Worm (Caenorhabditis elegans) whole organism, L1 larva: ENCODE data around the gene pdzd-8.

ENCODE experiments used
- alr-1 ChIP-seq: fragments of 200-800 bp; sonication (Bioruptor generic); optimal IDR thresholded peaks from 2 replicates; lab custom pipeline; 2018; ENCODE audit warnings: borderline replicate concordance, mild to moderate bottlenecking, missing genetic modification characterization, missing compliant biosample characterization
- aly-2 ChIP-seq: fragments of 150-350 bp; optimal IDR thresholded peaks from 2 replicates; lab custom pipeline; 2014; ENCODE audit warnings: missing biosample characterization, missing genetic modification characterization
- mdl-1 ChIP-seq, 2 experiments: fragments of 150-350 bp; optimal IDR thresholded peaks; 2 replicates each; lab custom pipeline; 2014 to 2017; ENCODE audit warnings: missing biosample characterization in 2 of 2, missing genetic modification characterization in 2 of 2, inconsistent platforms in 1 of 2
- nhr-84 ChIP-seq: sonication (generic microtip); optimal IDR thresholded peaks from 2 replicates; lab custom pipeline; 2017; ENCODE audit warnings: missing biosample characterization, missing genetic modification characterization
- ztf-11 ChIP-seq, 2 experiments: sonication (generic microtip); optimal IDR thresholded peaks; 2 replicates each; lab custom pipeline; 2016 to 2017; ENCODE audit warnings: missing genetic modification characterization in 2 of 2, missing biosample characterization in 1 of 2, missing compliant biosample characterization in 1 of 2

- TF ChIP-seq aly-2 (tag; lab: Kevin White, UChicago) = no peak
- no peak for TF ChIP-seq alr-1 (tag; lab: Kevin White, UChicago)
- TF ChIP-seq nhr-84 (tag; lab: Kevin White, UChicago) = no peak
- TF ChIP-seq ztf-11 (tag; optimal IDR thresholded peaks at IDR 0.05; lab: Kevin White, UChicago) = peak in 1 of 2 experiments; percentile 96
- peak in 1 of 2 experiments; percentile 42 for TF ChIP-seq mdl-1 (tag; optimal IDR thresholded peaks at IDR 0.05; lab: Kevin White, UChicago)
Measured at ce11 chrIV:8973249-8973958, 1.9 kb upstream of the pdzd-8 start, which contains the start of gene C53B4.3.
